Worm (Caenorhabditis elegans) whole organism, L4 larva: ENCODE measurements around the gene pfk-1.1.
"Not testable (repeated sequence)": the region's sequence is repeated elsewhere in the genome, so short reads cannot be mapped to it uniquely, and the experiment has no call there.

Source experiments
- T20F7.1 ChIP-seq: fragments of 200-800 bp; sonication (Bioruptor generic); optimal IDR thresholded peaks from 2 replicates; lab custom pipeline; 2018; ENCODE audit warnings: mild to moderate bottlenecking, missing genetic modification characterization, missing compliant biosample characterization
- lin-38 ChIP-seq: fragments of 200-800 bp; sonication (Bioruptor generic); IDR thresholded peaks from 2 replicates; pipeline ENCODE4 v1.3.6; 2022; ENCODE audit warnings: missing genetic modification reagents, missing genetic modification characterization, missing compliant biosample characterization
- zag-1 ChIP-seq: fragments of 150-350 bp; optimal IDR thresholded peaks from 2 replicates; lab custom pipeline; 2014; ENCODE audit warnings: missing biosample characterization, missing genetic modification characterization
- ztf-7 ChIP-seq: fragments of 150-350 bp; optimal IDR thresholded peaks from 2 replicates; lab custom pipeline; 2014; ENCODE audit warnings: missing biosample characterization, missing genetic modification characterization

DNA sequence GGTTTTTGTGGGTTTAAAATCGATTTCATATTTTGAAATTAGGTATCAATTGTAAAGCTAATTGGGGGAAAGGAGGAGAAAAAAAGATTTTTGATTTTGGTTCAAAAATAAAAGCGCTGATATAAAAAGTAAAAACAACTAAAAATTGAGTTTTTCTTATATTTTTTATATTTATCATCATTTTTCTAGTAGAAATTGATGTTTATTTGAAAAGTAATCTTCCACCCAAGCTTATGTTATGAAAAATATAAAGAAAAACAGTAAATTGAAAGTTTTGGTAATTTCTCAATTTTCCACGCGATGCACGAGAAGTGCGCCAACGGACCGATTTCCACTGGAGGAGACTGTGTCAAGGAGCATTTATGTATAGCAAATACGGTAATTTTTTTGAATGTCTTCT, 46.4 kb upstream of the pfk-1.1 start, which contains the start of gene B0410.1:
- TF ChIP-seq lin-38 (GFP tag; lab: Robert Waterston, UW); T20F7.1 (GFP tag; lab: Kevin White, UChicago); ztf-7; zag-1 (tag; lab: Kevin White, UChicago): not testable (repeated sequence)
